Fruit fly (Drosophila melanogaster) whole organism, embryonic: ENCODE data around the gene CG10725.

Experiments
- Ada2b ChIP-seq: fragments of 200-800 bp; sonication (Bioruptor generic); IDR thresholded peaks from 2 replicates; pipeline ENCODE4 v1.3.6; 2022; ENCODE audit warnings: missing biosample characterization, missing genetic modification characterization
- Awh ChIP-seq: fragments of 200-800 bp; sonication (Bioruptor generic); IDR thresholded peaks from 2 replicates; pipeline ENCODE4, ENCODE4 v1.3.6; 2022; ENCODE audit warnings: missing biosample characterization, missing genetic modification characterization
- BEAF-32 ChIP-seq: fragments of 200-800 bp; sonication (Bioruptor generic); optimal IDR thresholded peaks from 3 replicates; lab custom pipeline; 2017; ENCODE audit warnings: missing biosample characterization, missing genetic modification characterization, mild to moderate bottlenecking, moderate library complexity, missing genetic modification reagents
- C15 ChIP-seq: fragments of 200-800 bp; sonication (Bioruptor generic); IDR thresholded peaks from 3 replicates; pipeline ENCODE4 v1.3.6; 2022; ENCODE audit warnings: missing biosample characterization, missing genetic modification characterization
- CG10267 ChIP-seq: fragments of 200-800 bp; sonication (Bioruptor generic); optimal IDR thresholded peaks from 2 replicates; lab custom pipeline; 2018; ENCODE audit warnings: missing biosample characterization, mild to moderate bottlenecking, missing genetic modification characterization, moderate library complexity
- CG12219 ChIP-seq: fragments of 200-800 bp; sonication (Bioruptor generic); optimal IDR thresholded peaks from 3 replicates; lab custom pipeline; 2018; ENCODE audit warnings: missing biosample characterization, mild to moderate bottlenecking, missing genetic modification characterization
- CG12299 ChIP-seq: fragments of 200-800 bp; sonication (Bioruptor generic); optimal IDR thresholded peaks from 2 replicates; lab custom pipeline; 2018; ENCODE audit warnings: missing biosample characterization, mild to moderate bottlenecking, missing genetic modification characterization
- CG1233 ChIP-seq: fragments of 200-800 bp; sonication (Bioruptor generic); optimal IDR thresholded peaks from 4 replicates; lab custom pipeline; 2018; ENCODE audit warnings: missing biosample characterization, mild to moderate bottlenecking, missing genetic modification characterization
- CG14710 ChIP-seq: fragments of 200-800 bp; sonication (Bioruptor generic); optimal IDR thresholded peaks from 3 replicates; lab custom pipeline; 2019; ENCODE audit warnings: missing biosample characterization, mild to moderate bottlenecking, missing genetic modification characterization, moderate library complexity
- CG14860 ChIP-seq: fragments of 200-800 bp; sonication (Bioruptor generic); IDR thresholded peaks from 3 replicates; pipeline ENCODE4 v1.3.6; 2022; ENCODE audit warnings: missing biosample characterization, missing genetic modification characterization; ENCODE audit not compliant: partially characterized antibody
- CG1603 ChIP-seq: fragments of 200-800 bp; sonication (Bioruptor generic); optimal IDR thresholded peaks from 2 replicates; lab custom pipeline; 2019; ENCODE audit warnings: missing biosample characterization, mild to moderate bottlenecking, missing genetic modification characterization, moderate library complexity
- CG16813 ChIP-seq: fragments of 200-800 bp; sonication (Bioruptor generic); IDR thresholded peaks from 3 replicates; pipeline ENCODE4 v1.3.6; 2022; ENCODE audit warnings: missing biosample characterization, missing genetic modification characterization; ENCODE audit not compliant: partially characterized antibody
- CG17186 ChIP-seq: fragments of 200-800 bp; sonication (Bioruptor generic); optimal IDR thresholded peaks from 3 replicates; lab custom pipeline; 2017; ENCODE audit warnings: missing biosample characterization, missing genetic modification reagents, missing genetic modification characterization
- CG2875 ChIP-seq: fragments of 200-800 bp; sonication (Bioruptor generic); optimal IDR thresholded peaks from 2 replicates; lab custom pipeline; 2017; ENCODE audit warnings: missing biosample characterization, mild to moderate bottlenecking, missing genetic modification characterization, missing genetic modification reagents
- CG34224 ChIP-seq: fragments of 200-800 bp; sonication (Bioruptor generic); IDR thresholded peaks from 3 replicates; pipeline ENCODE4 v1.3.6; 2022; ENCODE audit warnings: missing biosample characterization, missing genetic modification characterization; ENCODE audit not compliant: partially characterized antibody
- CG3995 ChIP-seq: fragments of 200-800 bp; sonication (Bioruptor generic); optimal IDR thresholded peaks from 3 replicates; lab custom pipeline; 2016; ENCODE audit warnings: missing biosample characterization, missing genetic modification characterization
- CG6791 ChIP-seq: fragments of 200-800 bp; sonication (Bioruptor generic); IDR thresholded peaks from 3 replicates; pipeline ENCODE4 v1.3.6; 2022; ENCODE audit warnings: missing biosample characterization, missing genetic modification characterization; ENCODE audit not compliant: partially characterized antibody
- CG7357 ChIP-seq: fragments of 200-800 bp; sonication (Bioruptor generic); IDR thresholded peaks from 3 replicates; pipeline ENCODE4 v1.3.6; 2022; ENCODE audit warnings: missing biosample characterization, missing genetic modification characterization
- CG7556 ChIP-seq: fragments of 200-800 bp; sonication (Bioruptor generic); optimal IDR thresholded peaks from 2 replicates; lab custom pipeline; 2017; ENCODE audit warnings: missing biosample characterization, mild to moderate bottlenecking, missing genetic modification characterization
- CG7839 ChIP-seq: fragments of 200-800 bp; sonication (Bioruptor generic); optimal IDR thresholded peaks from 3 replicates; lab custom pipeline; 2018; ENCODE audit warnings: missing biosample characterization, mild to moderate bottlenecking, missing genetic modification characterization, moderate library complexity
- CG7963 ChIP-seq: fragments of 200-800 bp; sonication (Bioruptor generic); IDR thresholded peaks from 3 replicates; pipeline ENCODE4 v1.3.6; 2022; ENCODE audit warnings: missing biosample characterization, missing genetic modification characterization; ENCODE audit not compliant: partially characterized antibody
- CG8089 ChIP-seq: fragments of 200-800 bp; sonication (Bioruptor generic); optimal IDR thresholded peaks from 3 replicates; lab custom pipeline; 2016; ENCODE audit warnings: missing biosample characterization, missing genetic modification characterization
- CG9215 ChIP-seq: fragments of 200-800 bp; sonication (Bioruptor generic); IDR thresholded peaks from 2 replicates; pipeline ENCODE4 v1.3.6; 2022; ENCODE audit warnings: missing biosample characterization, missing genetic modification characterization
- Dip2 ChIP-seq: fragments of 200-800 bp; sonication (Bioruptor generic); IDR thresholded peaks from 2 replicates; pipeline ENCODE4 v1.3.6; 2022; ENCODE audit warnings: missing biosample characterization, missing genetic modification characterization
- HLH4C ChIP-seq: fragments of 200-800 bp; sonication (Bioruptor generic); IDR thresholded peaks from 3 replicates; pipeline ENCODE4 v1.3.6; 2022; ENCODE audit warnings: missing biosample characterization, missing genetic modification characterization; ENCODE audit not compliant: partially characterized antibody
- Hmr ChIP-seq: fragments of 200-800 bp; sonication (Bioruptor generic); optimal IDR thresholded peaks from 3 replicates; lab custom pipeline; 2017; ENCODE audit warnings: mild to moderate bottlenecking, missing biosample characterization, missing genetic modification reagents, missing genetic modification characterization
- Hmx ChIP-seq: fragments of 200-800 bp; sonication (Bioruptor generic); optimal IDR thresholded peaks from 2 replicates; lab custom pipeline; 2016; ENCODE audit warnings: missing biosample characterization, missing genetic modification characterization
- Jarid2 ChIP-seq: fragments of 200-800 bp; sonication (Bioruptor generic); optimal IDR thresholded peaks from 3 replicates; lab custom pipeline; 2017; ENCODE audit warnings: mild to moderate bottlenecking, missing biosample characterization, missing genetic modification reagents, missing genetic modification characterization
- Myb ChIP-seq: fragments of 200-800 bp; sonication (Bioruptor generic); optimal IDR thresholded peaks from 2 replicates; lab custom pipeline; 2016; ENCODE audit warnings: missing biosample characterization, missing genetic modification characterization
- Oaz ChIP-seq: fragments of 200-800 bp; sonication (Bioruptor generic); IDR thresholded peaks from 2 replicates; pipeline ENCODE4 v1.3.6; 2022; ENCODE audit warnings: missing biosample characterization, missing genetic modification characterization
- Opbp ChIP-seq: fragments of 200-800 bp; sonication (Bioruptor generic); IDR thresholded peaks from 3 replicates; pipeline ENCODE4 v1.3.6; 2022; ENCODE audit warnings: missing biosample characterization, missing genetic modification characterization; ENCODE audit not compliant: partially characterized antibody
- Tbp ChIP-seq: fragments of >200 bp; optimal IDR thresholded peaks from 2 replicates; lab custom pipeline; 2018; ENCODE audit warnings: missing biosample characterization, missing genetic modification characterization
- Trl ChIP-seq, 3 experiments: fragments of >200 bp in 2 of 3; fragments of 200-800 bp in 1 of 3; sonication (Bioruptor generic) in 1 of 3; optimal IDR thresholded peaks; 2 replicates in 1 of 3; 3 replicates in 2 of 3; lab custom pipeline; 2016 to 2017; ENCODE audit warnings: missing biosample characterization in 1 of 3, missing genetic modification characterization in 1 of 3
- Usf ChIP-seq: fragments of 200-800 bp; sonication (Bioruptor generic); optimal IDR thresholded peaks from 2 replicates; lab custom pipeline; 2017; ENCODE audit warnings: missing genotype, missing biosample characterization, missing genetic modification characterization
- az2 ChIP-seq: fragments of 200-800 bp; sonication (Bioruptor generic); optimal IDR thresholded peaks from 3 replicates; lab custom pipeline; 2016; ENCODE audit warnings: missing biosample characterization, missing genetic modification characterization
- croc ChIP-seq: fragments of 200-800 bp; sonication (Bioruptor generic); conservative IDR thresholded peaks from 3 replicates; pipeline ENCODE4 v1.3.6; 2022; ENCODE audit warnings: missing biosample characterization, missing genetic modification characterization
- crol ChIP-seq: fragments of 200-800 bp; sonication (Bioruptor generic); IDR thresholded peaks from 2 replicates; pipeline ENCODE4 v1.3.6; 2022; ENCODE audit warnings: missing biosample characterization, missing genetic modification characterization
- disco-r ChIP-seq: fragments of 200-800 bp; sonication (Bioruptor generic); optimal IDR thresholded peaks from 2 replicates; lab custom pipeline; 2016; ENCODE audit warnings: missing biosample characterization, missing genetic modification characterization
- emc ChIP-seq: fragments of 200-800 bp; sonication (Bioruptor generic); optimal IDR thresholded peaks from 2 replicates; lab custom pipeline; 2016; ENCODE audit warnings: missing biosample characterization, missing genetic modification characterization
- gcm ChIP-seq: fragments of 200-800 bp; sonication (Bioruptor generic); optimal IDR thresholded peaks from 2 replicates; lab custom pipeline; 2019; ENCODE audit warnings: missing biosample characterization, mild to moderate bottlenecking, missing genetic modification characterization, moderate library complexity
- gfzf ChIP-seq: fragments of 200-800 bp; sonication (Bioruptor generic); optimal IDR thresholded peaks from 2 replicates; lab custom pipeline; 2016; ENCODE audit warnings: missing biosample characterization, mild to moderate bottlenecking, missing genetic modification characterization, moderate library complexity
- hbn ChIP-seq: fragments of 200-800 bp; sonication (Bioruptor generic); IDR thresholded peaks from 2 replicates; pipeline ENCODE4 v1.3.6; 2022; ENCODE audit warnings: missing biosample characterization, missing genetic modification characterization; ENCODE audit not compliant: partially characterized antibody
- ken ChIP-seq: fragments of 200-800 bp; sonication (Bioruptor generic); IDR thresholded peaks from 3 replicates; pipeline ENCODE4 v1.3.6; 2022; ENCODE audit warnings: missing biosample characterization, missing genetic modification characterization
- nerfin-2 ChIP-seq: fragments of 200-800 bp; sonication (Bioruptor generic); IDR thresholded peaks from 2 replicates; pipeline ENCODE4 v1.3.6; 2022; ENCODE audit warnings: missing biosample characterization, missing genetic modification characterization; ENCODE audit not compliant: partially characterized antibody
- otp ChIP-seq: fragments of 200-800 bp; sonication (Bioruptor generic); IDR thresholded peaks from 3 replicates; pipeline ENCODE4, ENCODE4 v1.3.6; 2022; ENCODE audit warnings: missing biosample characterization, missing genetic modification characterization
- pzg ChIP-seq: fragments of 200-800 bp; sonication (Bioruptor generic); optimal IDR thresholded peaks from 3 replicates; lab custom pipeline; 2018; ENCODE audit warnings: missing biosample characterization, mild to moderate bottlenecking, missing genetic modification characterization, moderate library complexity
- ranshi ChIP-seq: fragments of 200-800 bp; sonication (Bioruptor generic); IDR thresholded peaks from 2 replicates; pipeline ENCODE4 v1.3.6; 2022; ENCODE audit warnings: missing biosample characterization, missing genetic modification characterization
- row ChIP-seq: fragments of 200-800 bp; sonication (Bioruptor generic); IDR thresholded peaks from 3 replicates; pipeline ENCODE4 v1.3.6; 2022; ENCODE audit warnings: missing biosample characterization, missing genetic modification characterization
- vnd ChIP-seq: fragments of 200-800 bp; sonication (Bioruptor generic); IDR thresholded peaks from 3 replicates; pipeline ENCODE4 v1.3.6; 2022; ENCODE audit warnings: missing biosample characterization, missing genetic modification characterization; ENCODE audit not compliant: partially characterized antibody

Gene CG10725

DNA sequence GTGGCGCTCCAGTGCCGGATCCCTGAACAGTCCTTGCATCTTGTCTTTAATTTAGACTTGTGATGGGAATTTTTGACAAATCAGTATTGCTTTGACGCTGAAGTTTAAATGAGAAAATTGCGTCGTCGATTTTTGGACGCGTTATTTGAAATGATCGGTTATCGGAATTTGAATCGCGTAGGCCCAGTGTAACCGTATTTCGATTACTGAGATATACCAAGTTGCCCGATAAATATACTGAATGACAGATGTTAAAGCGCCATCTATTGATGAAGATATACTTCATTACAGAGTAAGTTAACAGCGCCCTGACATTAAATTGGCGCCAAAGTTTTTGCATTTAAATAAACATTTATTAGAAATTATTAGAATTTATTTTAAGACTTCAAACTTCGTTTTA, 47.9 kb upstream of the CG10725 start, which contains the start of gene Poc1 (continued):
- no peak for TF ChIP-seq ken
- no peak for TF ChIP-seq croc (GFP tag; lab: Robert Waterston, UW)
- TF ChIP-seq CG10267 (tag; lab: Kevin White, UChicago), result peak; percentile 62
- TF ChIP-seq Tbp (GFP tag; lab: Kevin White, UChicago), result no peak
- peak; percentile 91 for TF ChIP-seq Dip2
- TF ChIP-seq BEAF-32 (GFP tag; lab: Kevin White, UChicago), result peak; percentile 32
- TF ChIP-seq CG1603 (tag; lab: Kevin White, UChicago), result peak; percentile 50
- peak; percentile 23; the same call in 1 of the 3 replicates for TF ChIP-seq CG14860 (GFP tag; lab: Robert Waterston, UW)
- no peak for TF ChIP-seq CG12219 (GFP tag; lab: Kevin White, UChicago)
- TF ChIP-seq CG6791 (GFP tag; lab: Robert Waterston, UW), result peak; percentile 61
- TF ChIP-seq CG17186, result peak; percentile 39
- no peak for TF ChIP-seq crol (GFP tag; lab: Robert Waterston, UW)
- TF ChIP-seq nerfin-2, result peak; percentile 49; the same call in 1 of the 2 replicates
- no peak for TF ChIP-seq Ada2b (GFP tag; lab: Robert Waterston, UW)
- TF ChIP-seq CG34224, result no peak
- peak; percentile 60 for TF ChIP-seq Myb (GFP tag; lab: Kevin White, UChicago)
- no peak for TF ChIP-seq CG1233 (GFP tag; lab: Kevin White, UChicago)
- peak; percentile 90 for TF ChIP-seq gfzf (GFP tag; lab: Kevin White, UChicago)
- no peak for TF ChIP-seq CG8089 (GFP tag; lab: Kevin White, UChicago)
- peak; percentile 71 for TF ChIP-seq HLH4C (GFP tag; lab: Robert Waterston, UW)
- no peak for TF ChIP-seq CG7357 (GFP tag; lab: Robert Waterston, UW)
- TF ChIP-seq CG16813 (GFP tag; lab: Robert Waterston, UW), result 0 out of 3 replicates have a peak, but pooled peaks have one; percentile 30
- TF ChIP-seq CG7556 (GFP tag; lab: Kevin White, UChicago), result no peak
- no peak for TF ChIP-seq Usf (GFP tag; lab: Kevin White, UChicago)
- TF ChIP-seq CG7963, result no peak; the same call in 2 of the 3 replicates
- no peak for TF ChIP-seq emc (GFP tag; lab: Kevin White, UChicago)
- TF ChIP-seq C15, result no peak
- TF ChIP-seq Oaz (GFP tag; lab: Robert Waterston, UW), result no peak
- TF ChIP-seq CG14710 (tag; lab: Kevin White, UChicago), result peak; percentile 68
- TF ChIP-seq CG3995 (GFP tag; lab: Kevin White, UChicago), result no peak
- no peak for TF ChIP-seq Awh (GFP tag; lab: Robert Waterston, UW)
- peak; percentile 90 for TF ChIP-seq pzg (GFP tag; lab: Kevin White, UChicago)
- no peak for TF ChIP-seq CG2875 (GFP tag; lab: Kevin White, UChicago)
- TF ChIP-seq hbn (GFP tag; lab: Robert Waterston, UW), result no peak
- TF ChIP-seq otp (GFP tag; lab: Robert Waterston, UW), result no peak
- peak; percentile 24 for TF ChIP-seq Hmr (GFP tag; lab: Kevin White, UChicago)
- no peak for TF ChIP-seq Trl (optimal IDR thresholded peaks at IDR 0.05; lab: Kevin White, UChicago)
- TF ChIP-seq Trl (GFP tag; optimal IDR thresholded peaks at IDR 0.05; lab: Kevin White, UChicago), result no peak
- TF ChIP-seq Opbp, result peak; percentile 44; the same call in 1 of the 3 replicates
- TF ChIP-seq CG12299 (tag; lab: Kevin White, UChicago), result no peak
- TF ChIP-seq az2, result no peak
- no peak for TF ChIP-seq Jarid2
- TF ChIP-seq row (GFP tag; lab: Robert Waterston, UW), result no peak
- TF ChIP-seq Hmx (GFP tag; lab: Kevin White, UChicago), result no peak
- no peak for TF ChIP-seq ranshi (GFP tag; lab: Robert Waterston, UW)
- TF ChIP-seq CG9215, result no peak
- no peak for TF ChIP-seq gcm (GFP tag; lab: Kevin White, UChicago)
- no peak for TF ChIP-seq disco-r (GFP tag; lab: Kevin White, UChicago)
- 0 out of 3 replicates have a peak, but pooled peaks have one; percentile 15 for TF ChIP-seq vnd (GFP tag; lab: Robert Waterston, UW)
- TF ChIP-seq CG7839 (tag; lab: Kevin White, UChicago), result no peak
